Fruit fly (Drosophila melanogaster) whole organism, prepupa: ENCODE results near the gene Mur29B.

ENCODE experiments used
- Blimp-1 ChIP-seq: fragments of 200-800 bp; sonication (Bioruptor generic); optimal IDR thresholded peaks from 3 replicates; lab custom pipeline; 2017; ENCODE audit warnings: missing biosample characterization, missing genetic modification characterization, mild to moderate bottlenecking, moderate library complexity, missing genetic modification reagents
- CG10631 ChIP-seq: fragments of 200-800 bp; sonication (Bioruptor generic); optimal IDR thresholded peaks from 2 replicates; lab custom pipeline; 2016; ENCODE audit warnings: missing biosample characterization, missing genetic modification characterization
- CG10669 ChIP-seq: fragments of 200-800 bp; sonication (Bioruptor generic); optimal IDR thresholded peaks from 3 replicates; lab custom pipeline; 2018; ENCODE audit warnings: missing biosample characterization, mild to moderate bottlenecking, missing genetic modification characterization, moderate library complexity
- CG11294 ChIP-seq: fragments of 200-800 bp; sonication (Bioruptor generic); IDR thresholded peaks from 2 replicates; pipeline ENCODE4 v1.3.6; 2022; ENCODE audit warnings: missing biosample characterization, missing genetic modification characterization
- CG11762 ChIP-seq: fragments of 200-800 bp; sonication (Bioruptor generic); optimal IDR thresholded peaks from 3 replicates; lab custom pipeline; 2016; ENCODE audit warnings: missing biosample characterization, missing genetic modification characterization; ENCODE audit not compliant: insufficient read depth
- CG11902 ChIP-seq: fragments of 200-800 bp; sonication (Bioruptor generic); optimal IDR thresholded peaks from 3 replicates; lab custom pipeline; 2016; ENCODE audit warnings: missing biosample characterization, missing genetic modification characterization
- CG3032 ChIP-seq: fragments of 200-800 bp; optimal IDR thresholded peaks from 2 replicates; lab custom pipeline; 2019; ENCODE audit warnings: missing biosample characterization, mild to moderate bottlenecking, missing genetic modification characterization, moderate library complexity
- CG31627 ChIP-seq: fragments of 200-800 bp; sonication (Bioruptor generic); optimal IDR thresholded peaks from 3 replicates; lab custom pipeline; 2016; ENCODE audit warnings: missing biosample characterization, missing genetic modification characterization
- CG32006 ChIP-seq: fragments of 200-800 bp; sonication (Bioruptor generic); optimal IDR thresholded peaks from 3 replicates; lab custom pipeline; 2017; ENCODE audit warnings: missing biosample characterization, mild to moderate bottlenecking, missing genetic modification characterization
- CG3919 ChIP-seq: fragments of 200-800 bp; sonication (Bioruptor generic); optimal IDR thresholded peaks from 3 replicates; lab custom pipeline; 2016; ENCODE audit warnings: missing biosample characterization, missing genetic modification characterization
- CG4318 ChIP-seq: fragments of 200-800 bp; sonication (Bioruptor generic); optimal IDR thresholded peaks from 3 replicates; lab custom pipeline; 2017; ENCODE audit warnings: missing biosample characterization, mild to moderate bottlenecking, missing genetic modification characterization
- CG6163 ChIP-seq: fragments of 200-800 bp; sonication (Bioruptor generic); IDR thresholded peaks from 3 replicates; pipeline ENCODE4 v1.3.6; 2022; ENCODE audit warnings: missing biosample characterization, missing genetic modification characterization
- CG6276 ChIP-seq: fragments of 200-800 bp; sonication (Bioruptor generic); optimal IDR thresholded peaks from 2 replicates; lab custom pipeline; 2017; ENCODE audit warnings: missing biosample characterization, mild to moderate bottlenecking, missing genetic modification characterization
- CG6792 ChIP-seq: fragments of 200-800 bp; sonication (Bioruptor generic); optimal IDR thresholded peaks from 3 replicates; lab custom pipeline; 2016; ENCODE audit warnings: missing biosample characterization, missing genetic modification characterization
- CG6854 ChIP-seq: fragments of 200-800 bp; sonication (Bioruptor generic); optimal IDR thresholded peaks from 2 replicates; lab custom pipeline; 2017; ENCODE audit warnings: missing biosample characterization, mild to moderate bottlenecking, missing genetic modification characterization
- CG7368 ChIP-seq: fragments of 200-800 bp; sonication (Bioruptor generic); optimal IDR thresholded peaks from 3 replicates; lab custom pipeline; 2016; ENCODE audit warnings: missing biosample characterization, missing genetic modification characterization
- CG8119 ChIP-seq: fragments of 200-800 bp; sonication (Bioruptor generic); IDR thresholded peaks from 3 replicates; pipeline ENCODE4 v1.3.6; 2022; ENCODE audit warnings: missing biosample characterization, missing genetic modification characterization
- CG8319 ChIP-seq: fragments of 200-800 bp; sonication (Bioruptor generic); optimal IDR thresholded peaks from 3 replicates; lab custom pipeline; 2016; ENCODE audit warnings: missing biosample characterization, missing genetic modification characterization
- CG8632 ChIP-seq: fragments of 200-800 bp; sonication (Bioruptor generic); optimal IDR thresholded peaks from 3 replicates; lab custom pipeline; 2016; ENCODE audit warnings: missing biosample characterization, missing genetic modification characterization
- CG9139 ChIP-seq: fragments of 200-800 bp; sonication (Bioruptor generic); optimal IDR thresholded peaks from 3 replicates; lab custom pipeline; 2017; ENCODE audit warnings: missing biosample characterization, mild to moderate bottlenecking, missing genetic modification characterization
- Eip78C ChIP-seq: fragments of 200-800 bp; sonication (Bioruptor generic); peaks from one replicate; lab custom pipeline; 2016; ENCODE audit warnings: missing biosample characterization, missing genetic modification characterization
- Eip93F ChIP-seq: fragments of 200-800 bp; sonication (Bioruptor generic); optimal IDR thresholded peaks from 2 replicates; lab custom pipeline; 2016; ENCODE audit warnings: missing biosample characterization, mild to moderate bottlenecking, missing genetic modification characterization
- Ets21C ChIP-seq: fragments of 200-800 bp; sonication (Bioruptor generic); optimal IDR thresholded peaks from 3 replicates; lab custom pipeline; 2016; ENCODE audit warnings: missing biosample characterization, missing genetic modification characterization
- Ets96B ChIP-seq: fragments of 200-800 bp; optimal IDR thresholded peaks from 2 replicates; lab custom pipeline; 2019; ENCODE audit warnings: missing biosample characterization, mild to moderate bottlenecking, missing genetic modification characterization, moderate library complexity
- Met ChIP-seq: fragments of 200-800 bp; sonication (Bioruptor generic); optimal IDR thresholded peaks from 3 replicates; lab custom pipeline; 2016; ENCODE audit warnings: missing biosample characterization, missing genetic modification characterization
- Smox ChIP-seq: fragments of 200-800 bp; sonication (Bioruptor generic); optimal IDR thresholded peaks from 3 replicates; lab custom pipeline; 2016; ENCODE audit warnings: missing biosample characterization, missing genetic modification characterization
- Sox102F ChIP-seq: fragments of 200-800 bp; sonication (Bioruptor generic); optimal IDR thresholded peaks from 2 replicates; lab custom pipeline; 2016; ENCODE audit warnings: missing biosample characterization, mild to moderate bottlenecking, missing genetic modification characterization
- Sox14 ChIP-seq: fragments of 200-800 bp; sonication (Bioruptor generic); optimal IDR thresholded peaks from 3 replicates; lab custom pipeline; 2016; ENCODE audit warnings: missing biosample characterization, missing genetic modification characterization
- Sox15 ChIP-seq: fragments of 200-800 bp; sonication (Bioruptor generic); optimal IDR thresholded peaks from 3 replicates; lab custom pipeline; 2016; ENCODE audit warnings: missing biosample characterization, missing genetic modification characterization
- achi ChIP-seq: fragments of 200-800 bp; sonication (Bioruptor generic); optimal IDR thresholded peaks from 3 replicates; lab custom pipeline; 2016; ENCODE audit warnings: missing biosample characterization, missing genetic modification characterization
- acj6 ChIP-seq: fragments of 200-800 bp; sonication (Bioruptor generic); optimal IDR thresholded peaks from 3 replicates; lab custom pipeline; 2016; ENCODE audit warnings: missing biosample characterization, missing genetic modification characterization
- cyc ChIP-seq: fragments of 200-800 bp; sonication (Bioruptor generic); optimal IDR thresholded peaks from 3 replicates; lab custom pipeline; 2016; ENCODE audit warnings: missing biosample characterization, missing genetic modification characterization
- dac ChIP-seq: fragments of 200-800 bp; sonication (Bioruptor generic); optimal IDR thresholded peaks from 2 replicates; lab custom pipeline; 2017; ENCODE audit warnings: missing biosample characterization, mild to moderate bottlenecking, missing genetic modification characterization
- dsx ChIP-seq: fragments of 200-800 bp; optimal IDR thresholded peaks from 3 replicates; lab custom pipeline; 2019; ENCODE audit warnings: missing biosample characterization, mild to moderate bottlenecking, missing genetic modification characterization, moderate library complexity; ENCODE audit not compliant: poor library complexity, severe bottlenecking
- eg ChIP-seq: fragments of 200-800 bp; sonication (Bioruptor generic); IDR thresholded peaks from 3 replicates; pipeline ENCODE4 v1.3.6; 2022; ENCODE audit warnings: missing biosample characterization, missing genetic modification characterization
- fd59A ChIP-seq: fragments of 200-800 bp; sonication (Bioruptor generic); optimal IDR thresholded peaks from 2 replicates; lab custom pipeline; 2017; ENCODE audit warnings: missing biosample characterization, mild to moderate bottlenecking, missing genetic modification characterization, missing genetic modification reagents
- fd85E ChIP-seq: fragments of 200-800 bp; sonication (Bioruptor generic); optimal IDR thresholded peaks from 3 replicates; lab custom pipeline; 2016; ENCODE audit warnings: missing biosample characterization, missing genetic modification characterization
- lz ChIP-seq: fragments of 200-800 bp; sonication (Bioruptor generic); optimal IDR thresholded peaks from 3 replicates; lab custom pipeline; 2016; ENCODE audit warnings: missing biosample characterization, missing genetic modification characterization
- net ChIP-seq: fragments of 200-800 bp; sonication (Bioruptor generic); optimal IDR thresholded peaks from 3 replicates; lab custom pipeline; 2016; ENCODE audit warnings: missing biosample characterization, missing genetic modification characterization
- pdm3 ChIP-seq: fragments of 200-800 bp; sonication (Bioruptor generic); optimal IDR thresholded peaks from 3 replicates; lab custom pipeline; 2016; ENCODE audit warnings: missing biosample characterization, missing genetic modification characterization
- salr ChIP-seq, 2 experiments: fragments of 200-800 bp; sonication (Bioruptor generic); optimal IDR thresholded peaks; 3 replicates each; lab custom pipeline; 2016 to 2018; ENCODE audit warnings: missing biosample characterization in 2 of 2, missing genetic modification characterization in 2 of 2, mild to moderate bottlenecking in 1 of 2
- spab ChIP-seq: fragments of 200-800 bp; sonication (Bioruptor generic); optimal IDR thresholded peaks from 2 replicates; lab custom pipeline; 2017; ENCODE audit warnings: missing biosample characterization, mild to moderate bottlenecking, missing genetic modification characterization, missing genetic modification reagents
- ss ChIP-seq, 2 experiments: fragments of 200-800 bp; sonication (Bioruptor generic); optimal IDR thresholded peaks; 2 replicates in 1 of 2; 3 replicates in 1 of 2; lab custom pipeline; 2017 to 2018; ENCODE audit warnings: mild to moderate bottlenecking in 2 of 2, missing biosample characterization in 2 of 2, missing genetic modification characterization in 2 of 2, moderate library complexity in 1 of 2
- svp ChIP-seq: fragments of 200-800 bp; sonication (Bioruptor generic); peaks from one replicate; lab custom pipeline; 2016; ENCODE audit warnings: missing biosample characterization, missing genetic modification characterization
- vri ChIP-seq: fragments of 200-800 bp; sonication (Bioruptor generic); optimal IDR thresholded peaks from 3 replicates; lab custom pipeline; 2016; ENCODE audit warnings: missing biosample characterization, mild to moderate bottlenecking, missing genetic modification characterization

Gene Mur29B

dm6 chr2L:8361204-8361952, 9.4 kb downstream of the Mur29B start (continued):
- TF ChIP-seq fd85E (GFP tag; lab: Kevin White, UChicago) (peak; percentile 17), spab (peak; percentile 46), salr (GFP tag; optimal IDR thresholded peaks at IDR 0.05; lab: Kevin White, UChicago) (peak in 1 of 2 experiments; percentile 52), Smox (GFP tag; lab: Kevin White, UChicago) (peak; percentile 61), pdm3 (GFP tag; lab: Kevin White, UChicago) (no peak), net (peak; percentile 47), dac (GFP tag; lab: Kevin White, UChicago) (no peak), Ets96B (tag; lab: Kevin White, UChicago) (peak; percentile 17), dsx (GFP tag; lab: Kevin White, UChicago) (peak; percentile 28), CG10631 (GFP tag; lab: Kevin White, UChicago) (peak; percentile 42), Blimp-1 (GFP tag; lab: Kevin White, UChicago) (peak; percentile 41), Sox14 (peak; percentile 50), CG3919 (no peak), CG10669 (peak; percentile 32), achi (GFP tag; lab: Kevin White, UChicago) (peak; percentile 60)

DNA sequence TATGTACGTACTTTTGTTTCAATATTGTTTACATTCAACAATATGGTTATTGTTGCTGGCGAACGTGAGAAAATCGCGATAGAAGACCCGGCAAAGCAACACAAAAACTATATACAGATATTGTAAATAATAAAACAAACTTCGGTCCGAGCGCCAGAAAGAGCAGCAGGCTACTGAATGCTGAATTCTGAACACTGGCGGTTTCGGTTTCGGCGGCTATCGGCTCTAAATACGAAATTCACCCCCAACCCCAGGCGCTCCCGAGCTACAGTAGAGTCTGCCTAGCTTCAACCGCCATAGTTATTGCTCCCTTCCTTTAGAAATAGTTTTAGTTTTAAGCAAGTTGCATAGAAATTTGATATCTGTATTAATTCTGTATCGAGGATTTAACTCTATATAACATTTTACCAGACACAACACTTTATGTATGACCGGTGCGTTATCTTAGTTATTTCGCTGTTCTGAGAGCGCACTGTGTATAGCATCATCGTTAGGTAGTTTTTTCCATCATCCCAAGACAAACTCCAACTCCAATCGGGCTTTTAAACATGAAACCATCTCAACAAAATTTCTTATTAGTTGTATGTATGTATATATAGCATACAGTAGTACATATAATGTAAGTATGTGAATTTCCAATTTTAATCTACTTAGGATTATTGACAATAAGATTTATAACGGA, 10.4 kb downstream of the Mur29B start, which contains the start of gene CG7627:
TSS of gene CG7627 (minus strand) at position 197 of the 682 bp plus-strand sequence.
- TF ChIP-seq Ets21C (GFP tag; lab: Kevin White, UChicago) = peak; percentile 62
- TF ChIP-seq CG9139 = peak; percentile 30
- TF ChIP-seq CG11762 (GFP tag; lab: Kevin White, UChicago) = peak; percentile 5
- peak; percentile 75 for TF ChIP-seq cyc (GFP tag; lab: Kevin White, UChicago)
- peak; percentile 7 for TF ChIP-seq CG8632
- peak; percentile 78 for TF ChIP-seq eg (GFP tag; lab: Robert Waterston, UW)
- TF ChIP-seq CG6854 (GFP tag; lab: Kevin White, UChicago) = no peak
- TF ChIP-seq CG7368 (GFP tag; lab: Kevin White, UChicago) = peak; percentile 53
- TF ChIP-seq fd59A (GFP tag; lab: Kevin White, UChicago) = peak; percentile 46
- TF ChIP-seq CG6163 (GFP tag; lab: Robert Waterston, UW) = peak; percentile 81
- TF ChIP-seq lz (GFP tag; lab: Kevin White, UChicago) = peak; percentile 80
- TF ChIP-seq Met (GFP tag; lab: Kevin White, UChicago) = peak; percentile 70
- TF ChIP-seq CG11294 (GFP tag; lab: Robert Waterston, UW) = peak; percentile 68; the same call in 1 of the 2 replicates
- TF ChIP-seq fd85E (GFP tag; lab: Kevin White, UChicago) = no peak
- peak; percentile 52 for TF ChIP-seq Sox15 (GFP tag; lab: Kevin White, UChicago)
- peak; percentile 96 for TF ChIP-seq svp
- TF ChIP-seq CG4318 (GFP tag; lab: Kevin White, UChicago) = no peak
- TF ChIP-seq CG32006 (GFP tag; lab: Kevin White, UChicago) = peak; percentile 76
- peak; percentile 94 for TF ChIP-seq Eip78C (GFP tag; lab: Kevin White, UChicago)
- TF ChIP-seq salr (GFP tag; optimal IDR thresholded peaks at IDR 0.05; lab: Kevin White, UChicago) = peak; percentile 12 to 57
- no peak for TF ChIP-seq Ets96B (tag; lab: Kevin White, UChicago)
- TF ChIP-seq Sox102F (GFP tag; lab: Kevin White, UChicago) = peak; percentile 78
- peak; percentile 74 for TF ChIP-seq pdm3 (GFP tag; lab: Kevin White, UChicago)
- peak; percentile 66 for TF ChIP-seq CG31627
- peak; percentile 51 for TF ChIP-seq CG3032 (tag; lab: Kevin White, UChicago)
- peak; percentile 65 for TF ChIP-seq CG6276 (GFP tag; lab: Kevin White, UChicago)
- peak; percentile 77 for TF ChIP-seq vri
- peak; percentile 58 for TF ChIP-seq CG10669
- TF ChIP-seq acj6 (GFP tag; lab: Kevin White, UChicago) = peak; percentile 51
- TF ChIP-seq Blimp-1 (GFP tag; lab: Kevin White, UChicago) = peak; percentile 46
- peak; percentile 60 for TF ChIP-seq CG6792 (GFP tag; lab: Kevin White, UChicago)
- peak; percentile 71 for TF ChIP-seq achi (GFP tag; lab: Kevin White, UChicago)
- peak; percentile 59 for TF ChIP-seq CG8319
- peak; percentile 68 for TF ChIP-seq Smox (GFP tag; lab: Kevin White, UChicago)
- TF ChIP-seq dsx (GFP tag; lab: Kevin White, UChicago) = peak; percentile 47
- TF ChIP-seq CG8119 = peak; percentile 77
- peak; percentile 61 for TF ChIP-seq CG11902 (GFP tag; lab: Kevin White, UChicago)
- peak; percentile 46 for TF ChIP-seq CG3919
- peak; percentile 16 to 41 for TF ChIP-seq ss (GFP tag; optimal IDR thresholded peaks at IDR 0.05; lab: Kevin White, UChicago)
- TF ChIP-seq Eip93F (GFP tag; lab: Kevin White, UChicago) = no peak
- no peak for TF ChIP-seq dac (GFP tag; lab: Kevin White, UChicago)
